Worm (Caenorhabditis elegans) whole organism, L1 larva: ENCODE results near the gene rnf-113.
A peak's percentile ranks its signal among the peaks of the same experiment; 100 is the strongest.

Experiments
- C04F5.9 ChIP-seq: sonication (generic microtip); optimal IDR thresholded peaks from 2 replicates; lab custom pipeline; 2016; ENCODE audit warnings: missing genetic modification characterization, missing compliant biosample characterization
- aha-1 ChIP-seq: fragments of 150-350 bp; optimal IDR thresholded peaks from 2 replicates; lab custom pipeline; 2014; ENCODE audit warnings: missing biosample characterization, missing genetic modification characterization
- alr-1 ChIP-seq: fragments of 200-800 bp; sonication (Bioruptor generic); optimal IDR thresholded peaks from 2 replicates; lab custom pipeline; 2018; ENCODE audit warnings: borderline replicate concordance, mild to moderate bottlenecking, missing genetic modification characterization, missing compliant biosample characterization
- blmp-1 ChIP-seq: fragments of 150-350 bp; optimal IDR thresholded peaks from 2 replicates; lab custom pipeline; 2014; ENCODE audit warnings: missing biosample characterization, missing genetic modification characterization
- ceh-63 ChIP-seq: fragments of 200-800 bp; sonication (Bioruptor generic); optimal IDR thresholded peaks from 2 replicates; lab custom pipeline; 2018; ENCODE audit warnings: mild to moderate bottlenecking, missing genetic modification characterization, missing compliant biosample characterization
- ceh-8 ChIP-seq: fragments of 200-800 bp; sonication (Bioruptor generic); optimal IDR thresholded peaks from 2 replicates; lab custom pipeline; 2018; ENCODE audit warnings: mild to moderate bottlenecking, missing genetic modification characterization, moderate library complexity, missing compliant biosample characterization
- ceh-82 ChIP-seq, 3 experiments: fragments of 150-350 bp in 1 of 3; sonication (generic microtip) in 2 of 3; optimal IDR thresholded peaks; 2 replicates each; lab custom pipeline; 2014 to 2017; ENCODE audit warnings: missing biosample characterization in 3 of 3, missing genetic modification characterization in 3 of 3
- ceh-88 ChIP-seq: fragments of 200-800 bp; sonication (Bioruptor generic); IDR thresholded peaks from 2 replicates; pipeline ENCODE4 v1.3.6; 2022; ENCODE audit warnings: missing genetic modification characterization, missing compliant biosample characterization
- ces-1 ChIP-seq: fragments of 150-350 bp; optimal IDR thresholded peaks from 2 replicates; lab custom pipeline; 2014; ENCODE audit warnings: missing biosample characterization, missing genetic modification reagents, missing genetic modification characterization
- dsc-1 ChIP-seq: sonication (generic microtip); optimal IDR thresholded peaks from 2 replicates; lab custom pipeline; 2016; ENCODE audit warnings: mild to moderate bottlenecking, missing genetic modification characterization, missing compliant biosample characterization
- efl-3 ChIP-seq: fragments of 200-800 bp; sonication (Bioruptor generic); optimal IDR thresholded peaks from 2 replicates; lab custom pipeline; 2018; ENCODE audit warnings: mild to moderate bottlenecking, missing genetic modification characterization, missing compliant biosample characterization
- egl-13 ChIP-seq: sonication (generic microtip); optimal IDR thresholded peaks from 2 replicates; lab custom pipeline; 2016; ENCODE audit warnings: missing genotype, missing genetic modification reagents, missing genetic modification characterization, missing compliant biosample characterization
- egl-27 ChIP-seq, 2 experiments: fragments of 150-350 bp in 1 of 2; sonication (generic microtip); optimal IDR thresholded peaks; 3 replicates each; lab custom pipeline; 2017 to 2018; ENCODE audit warnings: missing biosample characterization in 2 of 2, missing genetic modification characterization in 2 of 2, missing genetic modification reagents in 2 of 2
- elt-2 ChIP-seq: sonication (generic microtip); optimal IDR thresholded peaks from 2 replicates; lab custom pipeline; 2016; ENCODE audit warnings: missing genetic modification characterization, mild to moderate bottlenecking, inconsistent platforms, missing compliant biosample characterization, missing genetic modification reagents
- elt-3 ChIP-seq, 6 experiments: fragments of 150-350 bp in 1 of 6; sonication (generic microtip); optimal IDR thresholded peaks; 2 replicates each; lab custom pipeline; 2017 to 2018; ENCODE audit warnings: missing biosample characterization in 6 of 6, missing genetic modification characterization in 6 of 6, inconsistent platforms in 1 of 6
- ets-5 ChIP-seq: fragments of 200-800 bp; sonication (Bioruptor generic); IDR thresholded peaks from 2 replicates; pipeline ENCODE4 v1.3.6; 2022; ENCODE audit warnings: missing genetic modification characterization, missing compliant biosample characterization
- fkh-10 ChIP-seq: sonication (generic microtip); optimal IDR thresholded peaks from 2 replicates; lab custom pipeline; 2017; ENCODE audit warnings: missing biosample characterization, missing genetic modification reagents, missing genetic modification characterization
- fkh-8 ChIP-seq: sonication (generic microtip); optimal IDR thresholded peaks from 2 replicates; lab custom pipeline; 2016; ENCODE audit warnings: mild to moderate bottlenecking, missing genetic modification characterization, missing compliant biosample characterization
- fos-1 ChIP-seq: fragments of 150-350 bp; optimal IDR thresholded peaks from 2 replicates; lab custom pipeline; 2014; ENCODE audit warnings: missing biosample characterization, missing genetic modification characterization
- grh-1 ChIP-seq: fragments of 200-800 bp; sonication (Bioruptor generic); IDR thresholded peaks from 2 replicates; pipeline ENCODE4 v1.3.6; 2022; ENCODE audit warnings: missing genetic modification reagents, missing genetic modification characterization, missing compliant biosample characterization
- hlh-17 ChIP-seq: fragments of 200-800 bp; sonication (Bioruptor generic); optimal IDR thresholded peaks from 2 replicates; lab custom pipeline; 2018; ENCODE audit warnings: missing genetic modification characterization, mild to moderate bottlenecking, missing compliant biosample characterization, moderate library complexity, borderline replicate concordance
- jun-1 ChIP-seq: fragments of 150-350 bp; optimal IDR thresholded peaks from 2 replicates; lab custom pipeline; 2014; ENCODE audit warnings: missing biosample characterization, missing genetic modification reagents, missing genetic modification characterization
- lin-13 ChIP-seq: fragments of 150-350 bp; optimal IDR thresholded peaks from 2 replicates; lab custom pipeline; 2014; ENCODE audit warnings: missing biosample characterization, missing genetic modification reagents, missing genetic modification characterization
- lin-14 ChIP-seq: fragments of 200-800 bp; sonication (Bioruptor generic); optimal IDR thresholded peaks from 2 replicates; lab custom pipeline; 2018; ENCODE audit warnings: mild to moderate bottlenecking, missing genetic modification characterization, moderate library complexity, missing compliant biosample characterization
- lin-35 ChIP-seq, 2 experiments: fragments of 150-350 bp; optimal IDR thresholded peaks; 2 replicates each; lab custom pipeline; 2014; ENCODE audit warnings: missing biosample characterization in 2 of 2, missing genetic modification characterization in 2 of 2, missing genetic modification reagents in 2 of 2
- lin-39 ChIP-seq: fragments of 150-350 bp; optimal IDR thresholded peaks from 2 replicates; lab custom pipeline; 2014; ENCODE audit warnings: missing biosample characterization, missing genetic modification reagents, missing genetic modification characterization
- lir-3 ChIP-seq: sonication (generic microtip); optimal IDR thresholded peaks from 2 replicates; lab custom pipeline; 2016; ENCODE audit warnings: mild to moderate bottlenecking, missing genetic modification characterization, moderate library complexity, missing compliant biosample characterization; ENCODE audit not compliant: poor library complexity
- mdl-1 ChIP-seq, 2 experiments: fragments of 150-350 bp; optimal IDR thresholded peaks; 2 replicates each; lab custom pipeline; 2014 to 2017; ENCODE audit warnings: missing biosample characterization in 2 of 2, missing genetic modification characterization in 2 of 2, inconsistent platforms in 1 of 2
- nhr-71 ChIP-seq: sonication (generic microtip); optimal IDR thresholded peaks from 2 replicates; lab custom pipeline; 2016; ENCODE audit warnings: mild to moderate bottlenecking, missing genetic modification characterization, moderate library complexity, missing compliant biosample characterization
- nhr-76 ChIP-seq: sonication (generic microtip); optimal IDR thresholded peaks from 2 replicates; lab custom pipeline; 2017; ENCODE audit warnings: missing biosample characterization, missing genetic modification characterization
- nhr-84 ChIP-seq: sonication (generic microtip); optimal IDR thresholded peaks from 2 replicates; lab custom pipeline; 2017; ENCODE audit warnings: missing biosample characterization, missing genetic modification characterization
- nhr-90 ChIP-seq: sonication (generic microtip); optimal IDR thresholded peaks from 2 replicates; lab custom pipeline; 2016; ENCODE audit warnings: mild to moderate bottlenecking, missing genetic modification characterization, missing compliant biosample characterization; ENCODE audit not compliant: poor library complexity
- pag-3 ChIP-seq: sonication (generic microtip); optimal IDR thresholded peaks from 2 replicates; lab custom pipeline; 2017; ENCODE audit warnings: missing genetic modification characterization, mild to moderate bottlenecking, missing compliant biosample characterization, antibody characterized with exemption, borderline replicate concordance; ENCODE audit not compliant: insufficient read depth
- pax-3 ChIP-seq: fragments of 200-800 bp; sonication (Bioruptor generic); optimal IDR thresholded peaks from 2 replicates; lab custom pipeline; 2018; ENCODE audit warnings: mild to moderate bottlenecking, missing genetic modification characterization, moderate library complexity, missing compliant biosample characterization
- snpc-4 ChIP-seq: fragments of 150-350 bp; optimal IDR thresholded peaks from 2 replicates; lab custom pipeline; 2014; ENCODE audit warnings: missing biosample characterization, missing genetic modification characterization
- snu-23 ChIP-seq: sonication (generic microtip); optimal IDR thresholded peaks from 2 replicates; lab custom pipeline; 2016; ENCODE audit warnings: missing genetic modification characterization, missing compliant biosample characterization
- sptf-1 ChIP-seq: fragments of 150-350 bp; optimal IDR thresholded peaks from 2 replicates; lab custom pipeline; 2014; ENCODE audit warnings: missing biosample characterization, missing genetic modification characterization
- sup-37 ChIP-seq: fragments of 200-800 bp; sonication (Bioruptor generic); optimal IDR thresholded peaks from 2 replicates; lab custom pipeline; 2018; ENCODE audit warnings: mild to moderate bottlenecking, missing genetic modification characterization, missing compliant biosample characterization
- swsn-7 ChIP-seq: sonication (generic microtip); optimal IDR thresholded peaks from 2 replicates; lab custom pipeline; 2016; ENCODE audit warnings: missing genetic modification characterization, missing compliant biosample characterization
- tbx-2 ChIP-seq: sonication (generic microtip); optimal IDR thresholded peaks from 2 replicates; lab custom pipeline; 2016; ENCODE audit warnings: missing genetic modification characterization, missing compliant biosample characterization
- tlp-1 ChIP-seq: fragments of 150-350 bp; optimal IDR thresholded peaks from 2 replicates; lab custom pipeline; 2014; ENCODE audit warnings: missing biosample characterization, missing genetic modification characterization
- unc-130 ChIP-seq: fragments of 150-350 bp; optimal IDR thresholded peaks from 2 replicates; lab custom pipeline; 2017; ENCODE audit warnings: missing biosample characterization, missing genetic modification characterization, inconsistent platforms
- unc-98 ChIP-seq: fragments of 200-800 bp; sonication (Bioruptor generic); IDR thresholded peaks from 2 replicates; pipeline ENCODE4 v1.3.6; 2022; ENCODE audit warnings: missing genetic modification characterization, missing compliant biosample characterization
- xbp-1 ChIP-seq: sonication (generic microtip); optimal IDR thresholded peaks from 2 replicates; lab custom pipeline; 2016; ENCODE audit warnings: missing genetic modification characterization, missing compliant biosample characterization
- zag-1 ChIP-seq: fragments of 150-350 bp; optimal IDR thresholded peaks from 2 replicates; lab custom pipeline; 2014; ENCODE audit warnings: missing biosample characterization, missing genetic modification characterization
- zip-4 ChIP-seq: fragments of 200-800 bp; sonication (Bioruptor generic); optimal IDR thresholded peaks from 2 replicates; lab custom pipeline; 2018; ENCODE audit warnings: mild to moderate bottlenecking, missing genetic modification characterization, moderate library complexity, missing compliant biosample characterization

The rnf-113 gene

DNA sequence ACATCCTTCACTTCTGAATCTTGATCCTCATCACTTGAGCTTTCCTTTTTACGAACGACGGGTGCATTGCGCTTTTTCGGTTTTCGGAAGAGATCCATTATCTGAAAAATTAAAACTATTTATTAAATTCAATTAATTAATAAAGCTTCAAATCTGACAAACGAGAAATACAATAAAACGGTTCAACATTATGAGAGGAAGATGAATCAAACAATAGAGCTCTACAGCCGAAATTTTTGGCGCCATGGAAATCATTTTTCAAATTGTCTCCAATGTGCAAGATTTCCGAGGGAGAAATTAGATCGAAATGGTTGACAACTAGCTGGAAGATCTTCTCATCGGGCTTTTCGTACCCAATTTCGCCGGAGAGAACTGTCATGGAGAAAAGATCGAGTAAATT, at the start of gene rnf-113:
rnf-113 (minus strand) TSS at position 101 of the 400 bp plus-strand sequence.
- TF ChIP-seq zag-1 (tag; lab: Kevin White, UChicago) (no peak), aha-1 (no peak), xbp-1 (tag; lab: Kevin White, UChicago) (no peak), fkh-8 (tag; lab: Kevin White, UChicago) (no peak), fkh-10 (no peak), lin-14 (GFP tag; lab: Kevin White, UChicago) (no peak), unc-130 (tag; lab: Kevin White, UChicago) (no peak), fos-1 (tag; lab: Kevin White, UChicago) (no peak), tlp-1 (tag; lab: Kevin White, UChicago) (no peak), nhr-84 (tag; lab: Kevin White, UChicago) (no peak), pag-3 (tag; lab: Kevin White, UChicago) (no peak)

ce11 chrIII:10807236-10807635, 49.8 kb upstream of the rnf-113 start:
- TF ChIP-seq unc-98 (GFP tag; lab: Robert Waterston, UW) = no peak
- no peak for TF ChIP-seq grh-1 (GFP tag; lab: Robert Waterston, UW)
- TF ChIP-seq, all 84 proteins: peak for 0

DNA sequence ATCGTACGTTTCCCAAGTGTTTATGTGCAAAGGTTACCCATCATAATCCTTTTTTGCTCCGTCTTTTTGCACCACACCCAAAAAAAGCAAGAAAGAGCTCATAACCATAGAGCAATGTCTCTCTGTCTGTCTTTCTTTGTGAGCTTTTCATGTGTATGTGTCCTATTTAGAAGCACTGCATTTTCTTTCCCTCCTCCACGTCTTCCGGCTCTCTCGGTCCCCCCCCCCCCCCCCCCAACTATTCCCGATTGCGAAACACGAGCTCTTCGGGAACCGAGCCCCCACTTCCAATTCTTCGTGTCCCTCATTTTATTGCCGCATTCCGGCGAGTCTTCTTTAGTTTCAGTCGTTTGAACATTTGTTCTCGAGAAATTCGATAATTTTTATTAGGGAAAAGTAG, 49.4 kb upstream of the rnf-113 start:
- TF ChIP-seq snpc-4 (tag; lab: Kevin White, UChicago) = no peak
- TF ChIP-seq egl-27 (tag; optimal IDR thresholded peaks at IDR 0.05; lab: Kevin White, UChicago) = no peak
- no peak for TF ChIP-seq lin-13 (GFP tag; lab: Kevin White, UChicago)
- 0 out of 2 replicates have a peak, but pooled peaks have one; percentile 5 for TF ChIP-seq grh-1 (GFP tag; lab: Robert Waterston, UW)
- no peak for TF ChIP-seq pax-3 (tag; lab: Kevin White, UChicago)
- TF ChIP-seq ceh-8 (GFP tag; lab: Kevin White, UChicago) = no peak
- TF ChIP-seq sup-37 (GFP tag; lab: Kevin White, UChicago) = no peak
- no peak for TF ChIP-seq lir-3 (tag; lab: Kevin White, UChicago)
- TF ChIP-seq swsn-7 (tag; lab: Kevin White, UChicago) = no peak
- TF ChIP-seq nhr-84 (tag; lab: Kevin White, UChicago) = no peak
- TF ChIP-seq mdl-1 (tag; optimal IDR thresholded peaks at IDR 0.05; lab: Kevin White, UChicago) = no peak
- no peak for TF ChIP-seq egl-13
- no peak for TF ChIP-seq alr-1 (tag; lab: Kevin White, UChicago)
- no peak for TF ChIP-seq jun-1 (tag; lab: Kevin White, UChicago)
- TF ChIP-seq ces-1 (GFP tag; lab: Kevin White, UChicago) = no peak
- no peak for TF ChIP-seq elt-2
- no peak for TF ChIP-seq unc-130 (tag; lab: Kevin White, UChicago)
- TF ChIP-seq lin-14 (GFP tag; lab: Kevin White, UChicago) = peak; percentile 65
- no peak for TF ChIP-seq ets-5
- no peak for TF ChIP-seq tbx-2 (tag; lab: Kevin White, UChicago)
- no peak for TF ChIP-seq dsc-1 (tag; lab: Kevin White, UChicago)
- TF ChIP-seq pag-3 (tag; lab: Kevin White, UChicago) = no peak
- no peak for TF ChIP-seq unc-98 (GFP tag; lab: Robert Waterston, UW)
- TF ChIP-seq ceh-88 (GFP tag; lab: Robert Waterston, UW) = no peak
- TF ChIP-seq sptf-1 (tag; lab: Kevin White, UChicago) = no peak
- no peak for TF ChIP-seq lin-35 (GFP tag; optimal IDR thresholded peaks at IDR 0.05; lab: Kevin White, UChicago)
- TF ChIP-seq nhr-90 (tag; lab: Kevin White, UChicago) = no peak
- peak; percentile 26 for TF ChIP-seq zip-4
- no peak for TF ChIP-seq elt-3 (tag; optimal IDR thresholded peaks at IDR 0.05; lab: Kevin White, UChicago)
- no peak for TF ChIP-seq blmp-1
- no peak for TF ChIP-seq nhr-76 (tag; lab: Kevin White, UChicago)
- no peak for TF ChIP-seq nhr-71 (tag; lab: Kevin White, UChicago)
- no peak for TF ChIP-seq xbp-1 (tag; lab: Kevin White, UChicago)
- peak; percentile 48 for TF ChIP-seq fkh-8 (tag; lab: Kevin White, UChicago)
- no peak for TF ChIP-seq efl-3 (GFP tag; lab: Kevin White, UChicago)
- TF ChIP-seq C04F5.9 (tag; lab: Kevin White, UChicago) = no peak
- TF ChIP-seq hlh-17 (GFP tag; lab: Kevin White, UChicago) = no peak
- TF ChIP-seq lin-39 (tag; lab: Kevin White, UChicago) = no peak
- no peak for TF ChIP-seq snu-23 (GFP tag; lab: Kevin White, UChicago)
- no peak for TF ChIP-seq ceh-63
- peak in 1 of 3 experiments; percentile 16 for TF ChIP-seq ceh-82 (tag; optimal IDR thresholded peaks at IDR 0.05; lab: Kevin White, UChicago)
